Worm (Caenorhabditis elegans) whole organism, L3 larva: Measurements from ENCODE around the gene slc-17.8.

ENCODE experiments used
- R02D3.7 ChIP-seq: fragments of 150-350 bp; optimal IDR thresholded peaks from 2 replicates; lab custom pipeline; 2014; ENCODE audit warnings: missing biosample characterization, missing genetic modification characterization
- aly-2 ChIP-seq: fragments of 150-350 bp; optimal IDR thresholded peaks from 2 replicates; lab custom pipeline; 2014; ENCODE audit warnings: missing biosample characterization, missing genetic modification characterization
- ceh-82 ChIP-seq: fragments of 150-350 bp; optimal IDR thresholded peaks from 2 replicates; lab custom pipeline; 2014; ENCODE audit warnings: missing biosample characterization, missing genetic modification characterization
- ceh-9 ChIP-seq: sonication (generic microtip); optimal IDR thresholded peaks from 2 replicates; lab custom pipeline; 2018; ENCODE audit warnings: missing biosample characterization, missing genetic modification characterization
- daf-12 ChIP-seq: fragments of 150-350 bp; optimal IDR thresholded peaks from 2 replicates; lab custom pipeline; 2014; ENCODE audit warnings: missing biosample characterization, missing genetic modification reagents, missing genetic modification characterization
- egl-27 ChIP-seq: sonication (generic microtip); optimal IDR thresholded peaks from 4 replicates; lab custom pipeline; 2017; ENCODE audit warnings: missing biosample characterization, missing genetic modification reagents, missing genetic modification characterization
- egl-5 ChIP-seq: fragments of 150-350 bp; optimal IDR thresholded peaks from 2 replicates; lab custom pipeline; 2017; ENCODE audit warnings: missing biosample characterization, missing genetic modification reagents, missing genetic modification characterization, inconsistent platforms
- elt-2 ChIP-seq: sonication (generic microtip); optimal IDR thresholded peaks from 2 replicates; lab custom pipeline; 2016; ENCODE audit warnings: missing genetic modification reagents, mild to moderate bottlenecking, missing genetic modification characterization, missing compliant biosample characterization
- elt-3 ChIP-seq, 3 experiments: fragments of 150-350 bp in 1 of 3; sonication (generic microtip) in 2 of 3; optimal IDR thresholded peaks; 2 replicates in 2 of 3; 4 replicates in 1 of 3; lab custom pipeline; 2014 to 2017; ENCODE audit warnings: missing biosample characterization in 3 of 3, missing genetic modification characterization in 3 of 3
- eor-1 ChIP-seq, 2 experiments: fragments of 150-350 bp; optimal IDR thresholded peaks; 2 replicates each; lab custom pipeline; 2014 to 2018; ENCODE audit warnings: missing biosample characterization in 2 of 2, missing genetic modification characterization in 2 of 2
- fkh-10 ChIP-seq: sonication (generic microtip); optimal IDR thresholded peaks from 2 replicates; lab custom pipeline; 2017; ENCODE audit warnings: missing biosample characterization, missing genetic modification reagents, missing genetic modification characterization
- fkh-2 ChIP-seq: fragments of 150-350 bp; optimal IDR thresholded peaks from 2 replicates; lab custom pipeline; 2014; ENCODE audit warnings: missing biosample characterization, missing genetic modification reagents, missing genetic modification characterization
- fos-1 ChIP-seq: fragments of 150-350 bp; optimal IDR thresholded peaks from 2 replicates; lab custom pipeline; 2014; ENCODE audit warnings: missing biosample characterization, missing genetic modification characterization
- lin-15B ChIP-seq: fragments of 150-350 bp; optimal IDR thresholded peaks from 2 replicates; lab custom pipeline; 2014; ENCODE audit warnings: missing biosample characterization, missing genetic modification characterization
- lin-39 ChIP-seq: fragments of 150-350 bp; optimal IDR thresholded peaks from 2 replicates; lab custom pipeline; 2018; ENCODE audit warnings: missing biosample characterization, missing genetic modification reagents, missing genetic modification characterization
- lsy-12 ChIP-seq: sonication (generic microtip); optimal IDR thresholded peaks from 2 replicates; lab custom pipeline; 2016; ENCODE audit warnings: mild to moderate bottlenecking, missing genetic modification characterization, missing compliant biosample characterization
- nfya-1 ChIP-seq: sonication (generic microtip); optimal IDR thresholded peaks from 2 replicates; lab custom pipeline; 2017; ENCODE audit warnings: missing genetic modification characterization, mild to moderate bottlenecking, missing compliant biosample characterization, antibody characterized with exemption, moderate library complexity; ENCODE audit not compliant: insufficient read depth
- nhr-11 ChIP-seq: fragments of 150-350 bp; optimal IDR thresholded peaks from 2 replicates; lab custom pipeline; 2014; ENCODE audit warnings: missing biosample characterization, missing genetic modification characterization
- nhr-12 ChIP-seq: fragments of 150-350 bp; optimal IDR thresholded peaks from 2 replicates; lab custom pipeline; 2014; ENCODE audit warnings: missing biosample characterization, missing genetic modification characterization
- nhr-25 ChIP-seq: sonication (generic microtip); optimal IDR thresholded peaks from 2 replicates; lab custom pipeline; 2017; ENCODE audit warnings: missing biosample characterization, missing genetic modification characterization
- nhr-28 ChIP-seq: fragments of 150-350 bp; optimal IDR thresholded peaks from 2 replicates; lab custom pipeline; 2014; ENCODE audit warnings: missing biosample characterization, missing genetic modification characterization
- nhr-67 ChIP-seq: fragments of 150-350 bp; optimal IDR thresholded peaks from 2 replicates; lab custom pipeline; 2014; ENCODE audit warnings: missing biosample characterization, missing genetic modification characterization
- nhr-76 ChIP-seq: fragments of 150-350 bp; sonication (generic microtip); optimal IDR thresholded peaks from 5 replicates; lab custom pipeline; 2014; ENCODE audit warnings: missing biosample characterization, missing genetic modification characterization
- nhr-77 ChIP-seq: fragments of 150-350 bp; optimal IDR thresholded peaks from 2 replicates; lab custom pipeline; 2014; ENCODE audit warnings: missing biosample characterization, missing genetic modification characterization
- pha-4 ChIP-seq: fragments of 150-350 bp; optimal IDR thresholded peaks from 2 replicates; lab custom pipeline; 2014; ENCODE audit warnings: missing biosample characterization, missing genetic modification reagents, missing genetic modification characterization
- pqm-1 ChIP-seq: fragments of 150-350 bp; optimal IDR thresholded peaks from 2 replicates; lab custom pipeline; 2017; ENCODE audit warnings: missing biosample characterization, missing genetic modification characterization, inconsistent platforms
- sea-2 ChIP-seq: fragments of 150-350 bp; sonication (generic microtip); optimal IDR thresholded peaks from 4 replicates; lab custom pipeline; 2014; ENCODE audit warnings: missing biosample characterization, missing genetic modification reagents, missing genetic modification characterization
- skn-1 ChIP-seq: fragments of 150-350 bp; optimal IDR thresholded peaks from 2 replicates; lab custom pipeline; 2014; ENCODE audit warnings: missing biosample characterization, missing genetic modification characterization
- snpc-4 ChIP-seq: fragments of 150-350 bp; optimal IDR thresholded peaks from 2 replicates; lab custom pipeline; 2014; ENCODE audit warnings: missing biosample characterization, missing genetic modification characterization
- unc-62 ChIP-seq: fragments of 150-350 bp; sonication (generic microtip); optimal IDR thresholded peaks from 4 replicates; lab custom pipeline; 2014; ENCODE audit warnings: missing biosample characterization, missing genetic modification reagents, missing genetic modification characterization
- zag-1 ChIP-seq: fragments of 150-350 bp; optimal IDR thresholded peaks from 2 replicates; lab custom pipeline; 2014; ENCODE audit warnings: missing biosample characterization, missing genetic modification characterization
- ztf-11 ChIP-seq: fragments of 150-350 bp; optimal IDR thresholded peaks from 2 replicates; lab custom pipeline; 2014; ENCODE audit warnings: missing biosample characterization, missing genetic modification characterization
- ztf-4 ChIP-seq: fragments of 150-350 bp; optimal IDR thresholded peaks from 2 replicates; lab custom pipeline; 2014; ENCODE audit warnings: missing biosample characterization, missing genetic modification characterization

slc-17.8 gene

DNA sequence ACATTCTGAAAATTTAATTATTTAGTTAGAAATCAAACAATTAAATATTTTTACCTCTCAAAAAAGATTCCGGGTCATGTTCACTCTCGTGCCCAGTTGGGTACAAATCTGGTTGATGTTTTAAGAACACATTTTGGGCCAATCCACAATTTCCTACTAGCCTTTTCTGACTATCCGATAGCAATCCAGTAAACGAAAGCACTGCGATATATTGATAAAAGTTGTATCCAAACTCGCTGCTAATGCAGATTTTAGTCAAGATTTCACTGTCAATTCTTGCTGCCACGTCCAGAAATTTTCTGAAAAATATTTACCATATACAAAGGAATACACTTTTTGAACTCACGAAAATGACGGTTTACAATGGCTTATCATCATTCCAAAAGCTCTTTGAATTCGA is 23.8 kb upstream of the slc-17.8 start:
- TF ChIP-seq nhr-28 (tag; lab: Kevin White, UChicago) (no peak), nhr-76 (tag; lab: Kevin White, UChicago) (no peak), nhr-77 (tag; lab: Kevin White, UChicago) (no peak), ztf-4 (tag; lab: Kevin White, UChicago) (no peak), egl-5 (tag; lab: Kevin White, UChicago) (no peak), ceh-82 (no peak), sea-2 (GFP tag; lab: Kevin White, UChicago) (no peak), snpc-4 (tag; lab: Kevin White, UChicago) (no peak)
- TF ChIP-seq, all 47 proteins: peak for 0

DNA sequence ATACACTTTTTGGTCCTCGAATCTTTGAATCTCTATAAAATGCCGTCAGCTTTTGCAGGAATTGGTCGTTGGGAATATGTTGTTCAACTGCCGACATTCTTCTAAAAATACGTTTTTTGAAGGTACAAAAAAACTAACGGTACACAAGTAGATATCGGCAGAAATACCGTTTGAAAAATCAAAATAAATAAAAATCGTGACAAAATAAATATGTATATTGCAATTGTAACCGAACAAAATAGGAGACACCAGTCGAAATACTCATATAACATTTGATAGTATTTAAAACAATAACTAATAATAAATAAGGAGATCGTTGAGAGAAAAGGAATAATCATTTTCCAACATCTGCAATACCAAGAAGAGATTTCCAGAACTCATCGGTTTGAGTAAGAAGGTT is 19.7 kb upstream of the slc-17.8 start, which contains the start of gene F25G6.8:
TSS of gene F25G6.8 (minus strand) at position 101 of the 400 bp plus-strand sequence.
- no peak for TF ChIP-seq elt-3 (tag; optimal IDR thresholded peaks at IDR 0.05; lab: Kevin White, UChicago)
- TF ChIP-seq nfya-1 (tag; lab: Kevin White, UChicago), result no peak
- TF ChIP-seq nhr-77 (tag; lab: Kevin White, UChicago), result no peak

DNA sequence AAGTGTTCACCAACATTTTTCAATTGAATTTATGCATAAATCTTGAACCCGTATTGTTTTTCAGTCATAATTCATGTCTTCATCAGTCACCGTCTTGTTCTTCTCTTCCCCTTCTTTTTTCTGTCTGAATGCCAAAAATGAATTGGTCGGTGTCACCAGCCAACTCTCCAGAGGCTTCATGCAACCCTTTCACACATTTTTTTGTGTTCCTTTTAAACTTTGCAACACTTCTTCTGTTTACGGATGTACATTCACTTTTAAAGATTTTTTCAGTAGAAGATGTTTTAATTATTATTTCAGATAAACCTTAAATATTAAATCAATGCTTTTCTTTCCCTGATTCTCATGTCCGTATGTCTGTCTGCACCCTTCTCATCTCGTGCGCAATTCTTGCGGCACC is 15.5 kb upstream of the slc-17.8 start, which contains the start of gene acr-16:
TSS of gene acr-16 (plus strand) at position 301 of the 400 bp plus-strand sequence.
- TF ChIP-seq zag-1 (tag; lab: Kevin White, UChicago), result no peak
- TF ChIP-seq fkh-2, result no peak
- no peak for TF ChIP-seq eor-1 (tag; optimal IDR thresholded peaks at IDR 0.05; lab: Kevin White, UChicago)
- no peak for TF ChIP-seq fos-1 (tag; lab: Kevin White, UChicago)
- no peak for TF ChIP-seq pqm-1 (tag; lab: Kevin White, UChicago)
- TF ChIP-seq snpc-4 (tag; lab: Kevin White, UChicago), result no peak
- no peak for TF ChIP-seq pha-4 (tag; lab: Kevin White, UChicago)
- no peak for TF ChIP-seq egl-5 (tag; lab: Kevin White, UChicago)
- no peak for TF ChIP-seq lin-15B (tag; lab: Kevin White, UChicago)
- no peak for TF ChIP-seq nhr-67 (tag; lab: Kevin White, UChicago)
- no peak for TF ChIP-seq lsy-12 (tag; lab: Kevin White, UChicago)
- no peak for TF ChIP-seq aly-2 (tag; lab: Kevin White, UChicago)
- TF ChIP-seq ceh-82, result no peak
- TF ChIP-seq unc-62 (GFP tag; lab: Kevin White, UChicago), result no peak

DNA sequence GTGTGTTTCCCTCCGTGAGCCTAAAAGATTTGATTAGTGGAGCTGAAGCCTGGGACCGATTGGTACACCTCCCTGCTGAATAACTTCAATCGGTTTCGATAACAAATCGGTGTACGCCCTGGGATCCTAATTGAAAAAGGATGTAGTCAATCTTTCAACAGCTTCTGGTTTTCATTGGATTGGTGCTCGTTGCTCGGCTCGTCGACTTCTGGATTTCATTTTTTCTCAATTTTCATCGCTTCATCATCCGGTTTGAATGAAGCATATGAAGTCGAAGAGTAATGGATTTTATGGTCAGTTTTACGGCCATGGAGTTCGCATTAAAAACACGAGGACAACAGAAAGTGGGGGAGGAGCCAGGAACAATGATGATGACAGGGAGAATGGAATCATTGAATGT is 10.6 kb upstream of the slc-17.8 start:
- TF ChIP-seq eor-1 (tag; optimal IDR thresholded peaks at IDR 0.05; lab: Kevin White, UChicago), result no peak
- no peak for TF ChIP-seq snpc-4 (tag; lab: Kevin White, UChicago)
- no peak for TF ChIP-seq ztf-11 (tag; lab: Kevin White, UChicago)
- TF ChIP-seq daf-12, result no peak
- no peak for TF ChIP-seq fkh-2
- no peak for TF ChIP-seq nhr-76 (tag; lab: Kevin White, UChicago)

DNA sequence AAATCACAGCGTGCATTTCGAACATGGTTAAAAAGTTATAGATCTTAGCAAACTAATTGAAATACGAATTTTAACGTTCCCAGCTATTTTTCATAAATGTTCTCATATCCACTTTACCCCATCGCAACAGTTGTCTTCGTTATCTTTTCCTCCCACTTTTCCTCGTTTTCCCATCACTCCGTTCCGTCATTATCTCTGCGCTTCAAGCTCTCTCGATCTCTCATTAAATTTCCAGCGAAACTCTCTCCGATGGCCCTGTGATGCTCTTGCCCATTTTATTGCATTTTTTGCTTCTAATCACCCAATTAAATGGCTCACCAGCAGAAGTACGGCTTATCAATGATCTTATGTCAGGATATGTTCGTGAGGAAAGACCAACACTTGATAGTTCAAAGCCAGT is 7.1 kb upstream of the slc-17.8 start, which contains the start of gene acr-15:
TSS of gene acr-15 (plus strand) at position 236 of the 400 bp plus-strand sequence.
- no peak for TF ChIP-seq ceh-9
- TF ChIP-seq egl-5 (tag; lab: Kevin White, UChicago), result peak; percentile 97
- TF ChIP-seq, all 47 proteins: peak for 1

DNA sequence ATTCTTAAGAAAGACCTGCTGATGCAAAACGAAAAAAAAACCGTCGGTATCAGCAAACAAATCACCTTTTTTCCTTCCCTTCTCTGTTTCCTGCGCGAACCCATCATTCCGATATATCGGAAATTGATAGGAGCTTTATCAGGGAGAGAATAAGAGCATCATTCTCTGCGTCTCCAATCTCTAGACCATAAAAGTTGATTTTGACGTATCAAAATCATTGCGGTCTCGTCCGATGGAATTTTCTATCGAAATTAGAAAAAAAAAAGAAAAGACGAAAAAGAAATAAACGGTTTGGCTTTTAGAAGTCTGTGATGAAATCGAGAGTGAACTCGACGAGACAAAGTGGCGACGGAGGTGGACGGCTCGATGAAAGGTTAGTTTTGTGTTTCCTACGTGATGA is 3.6 kb upstream of the slc-17.8 start, which contains the start of gene stdh-4:
TSS of gene stdh-4 (plus strand) at position 301 of the 400 bp plus-strand sequence.
- TF ChIP-seq nhr-77 (tag; lab: Kevin White, UChicago) (no peak), ceh-82 (no peak), ceh-9 (no peak), elt-2 (tag; lab: Kevin White, UChicago) (no peak), R02D3.7 (tag; lab: Kevin White, UChicago) (no peak), skn-1 (tag; lab: Kevin White, UChicago) (no peak), ztf-4 (tag; lab: Kevin White, UChicago) (no peak), unc-62 (GFP tag; lab: Kevin White, UChicago) (no peak)
- TF ChIP-seq, all 47 proteins: peak for 0

DNA sequence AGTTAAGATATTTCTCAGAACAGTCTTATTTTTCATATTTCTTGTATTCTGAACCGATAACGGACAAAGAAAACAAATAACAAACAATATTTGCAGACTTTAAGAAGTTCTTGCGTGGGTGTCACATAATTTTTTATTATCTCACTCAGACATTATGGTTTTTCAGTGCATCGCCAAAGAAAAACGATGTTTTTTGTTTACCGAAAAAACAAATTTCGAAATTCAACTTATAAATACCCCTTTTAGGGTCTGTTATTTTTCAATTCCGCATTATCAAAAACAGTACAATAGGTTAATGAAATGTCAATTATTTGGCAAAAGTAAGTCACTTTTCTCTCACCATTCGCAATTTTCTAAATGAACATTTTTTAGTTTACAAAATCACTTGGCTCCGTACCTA is 8.3 kb downstream of the slc-17.8 start, which contains the start of gene otpl-4:
TSS of gene otpl-4 (plus strand) at position 301 of the 400 bp plus-strand sequence.
- TF ChIP-seq pqm-1 (tag; lab: Kevin White, UChicago) (no peak), elt-3 (tag; optimal IDR thresholded peaks at IDR 0.05; lab: Kevin White, UChicago) (no peak), ceh-9 (no peak), egl-27 (tag; lab: Kevin White, UChicago) (no peak), ceh-82 (no peak), fkh-2 (no peak), ztf-4 (tag; lab: Kevin White, UChicago) (no peak), lin-39 (tag; lab: Kevin White, UChicago) (no peak), pha-4 (tag; lab: Kevin White, UChicago) (no peak), elt-2 (tag; lab: Kevin White, UChicago) (no peak), nhr-76 (tag; lab: Kevin White, UChicago) (no peak), nhr-11 (tag; lab: Kevin White, UChicago) (no peak), zag-1 (tag; lab: Kevin White, UChicago) (no peak), nhr-25 (tag; lab: Kevin White, UChicago) (no peak), ztf-11 (tag; lab: Kevin White, UChicago) (no peak), nhr-12 (tag; lab: Kevin White, UChicago) (no peak), fkh-10 (GFP tag; lab: Kevin White, UChicago) (no peak)
